Worm (Caenorhabditis elegans) whole organism, L4 larva: ENCODE results near the gene tmem-138.

ENCODE experiments used
- F37D6.2 ChIP-seq: sonication (generic microtip); optimal IDR thresholded peaks from 2 replicates; lab custom pipeline; 2016; ENCODE audit warnings: mild to moderate bottlenecking, missing genetic modification characterization, missing compliant biosample characterization
- F44E2.7 ChIP-seq: fragments of 200-800 bp; sonication (Bioruptor generic); IDR thresholded peaks from 2 replicates; pipeline ENCODE4 v2.1.2; 2022; ENCODE audit warnings: missing genetic modification characterization, missing compliant biosample characterization
- F49E8.2 ChIP-seq: sonication (generic microtip); optimal IDR thresholded peaks from 2 replicates; lab custom pipeline; 2016; ENCODE audit warnings: missing compliant biosample characterization, mild to moderate bottlenecking, missing genetic modification characterization, borderline replicate concordance
- Y105C5A.15 ChIP-seq: fragments of 200-800 bp; sonication (Bioruptor generic); IDR thresholded peaks from 2 replicates; pipeline ENCODE4 v1.3.6; 2022; ENCODE audit warnings: missing genetic modification characterization, missing compliant biosample characterization
- Y48G9A.11 ChIP-seq: fragments of 200-800 bp; sonication (Bioruptor generic); IDR thresholded peaks from 2 replicates; pipeline ENCODE4 v1.3.6; 2022; ENCODE audit warnings: missing genetic modification reagents, missing genetic modification characterization, missing compliant biosample characterization
- Y5F2A.4 ChIP-seq: fragments of 200-800 bp; sonication (Bioruptor generic); optimal IDR thresholded peaks from 2 replicates; lab custom pipeline; 2018; ENCODE audit warnings: mild to moderate bottlenecking, missing genetic modification characterization, missing compliant biosample characterization
- Y75B8A.6 ChIP-seq: fragments of 200-800 bp; sonication (Bioruptor generic); IDR thresholded peaks from 2 replicates; pipeline ENCODE4 v1.3.6; 2022; ENCODE audit warnings: missing genetic modification reagents, missing genetic modification characterization, missing compliant biosample characterization
- ZK337.2 ChIP-seq: fragments of 200-800 bp; sonication (Bioruptor generic); IDR thresholded peaks from 2 replicates; pipeline ENCODE4 v1.3.6; 2022; ENCODE audit warnings: missing genetic modification reagents, missing genetic modification characterization, missing compliant biosample characterization
- arid-1 ChIP-seq: fragments of 200-800 bp; sonication (Bioruptor generic); conservative IDR thresholded peaks from 2 replicates; pipeline ENCODE4 v1.3.6; 2022; ENCODE audit warnings: missing genetic modification reagents, missing genetic modification characterization, missing compliant biosample characterization
- ceh-20 ChIP-seq: fragments of 200-800 bp; sonication (Bioruptor generic); IDR thresholded peaks from 2 replicates; pipeline ENCODE4 v1.3.6; 2022; ENCODE audit warnings: missing genetic modification reagents, missing genetic modification characterization, missing compliant biosample characterization
- ceh-82 ChIP-seq: sonication (generic microtip); optimal IDR thresholded peaks from 2 replicates; lab custom pipeline; 2017; ENCODE audit warnings: missing biosample characterization, missing genetic modification characterization
- ces-1 ChIP-seq: fragments of 150-350 bp; sonication (generic microtip); optimal IDR thresholded peaks from 4 replicates; lab custom pipeline; 2014; ENCODE audit warnings: missing biosample characterization, missing genetic modification reagents, missing genetic modification characterization
- ctbp-1 ChIP-seq: fragments of 200-800 bp; sonication (Bioruptor generic); IDR thresholded peaks from 2 replicates; pipeline ENCODE4 v1.3.6; 2022; ENCODE audit warnings: missing genetic modification reagents, missing genetic modification characterization, missing compliant biosample characterization
- daf-8 ChIP-seq: fragments of 200-800 bp; sonication (Bioruptor generic); IDR thresholded peaks from 2 replicates; pipeline ENCODE4 v1.3.6; 2022; ENCODE audit warnings: missing genetic modification characterization, missing compliant biosample characterization
- dmd-6 ChIP-seq: fragments of 200-800 bp; sonication (Bioruptor generic); IDR thresholded peaks from 2 replicates; pipeline ENCODE4 v1.3.6; 2022; ENCODE audit warnings: missing genetic modification reagents, missing genetic modification characterization, missing compliant biosample characterization
- dpl-1 ChIP-seq: fragments of 150-350 bp; optimal IDR thresholded peaks from 2 replicates; lab custom pipeline; 2014; ENCODE audit warnings: missing biosample characterization, missing genetic modification reagents, missing genetic modification characterization
- dve-1 ChIP-seq: sonication (generic microtip); optimal IDR thresholded peaks from 2 replicates; lab custom pipeline; 2017; ENCODE audit warnings: antibody characterized with exemption, mild to moderate bottlenecking, missing genetic modification characterization, missing compliant biosample characterization; ENCODE audit not compliant: insufficient read depth
- egl-43 ChIP-seq: fragments of 200-800 bp; sonication (Bioruptor generic); IDR thresholded peaks from 2 replicates; pipeline ENCODE4 v1.3.6; 2022; ENCODE audit warnings: missing genetic modification reagents, missing genetic modification characterization, missing compliant biosample characterization
- gei-8 ChIP-seq: fragments of 200-800 bp; sonication (Bioruptor generic); optimal IDR thresholded peaks from 2 replicates; lab custom pipeline; 2018; ENCODE audit warnings: mild to moderate bottlenecking, missing genetic modification characterization, missing compliant biosample characterization
- hlh-30 ChIP-seq: sonication (generic microtip); optimal IDR thresholded peaks from 2 replicates; lab custom pipeline; 2017; ENCODE audit warnings: antibody characterized with exemption, mild to moderate bottlenecking, missing genetic modification characterization, missing compliant biosample characterization; ENCODE audit not compliant: insufficient read depth
- lin-13 ChIP-seq: fragments of 150-350 bp; optimal IDR thresholded peaks from 2 replicates; lab custom pipeline; 2014; ENCODE audit warnings: missing biosample characterization, missing genetic modification reagents, missing genetic modification characterization
- lir-3 ChIP-seq: sonication (generic microtip); optimal IDR thresholded peaks from 2 replicates; lab custom pipeline; 2016; ENCODE audit warnings: mild to moderate bottlenecking, missing genetic modification characterization, missing compliant biosample characterization
- lsy-2 ChIP-seq, 2 experiments: fragments of 150-350 bp in 1 of 2; sonication (generic microtip) in 1 of 2; optimal IDR thresholded peaks; 2 replicates each; lab custom pipeline; 2014 to 2017; ENCODE audit warnings: missing biosample characterization in 2 of 2, missing genetic modification characterization in 2 of 2
- madf-5 ChIP-seq, 2 experiments: fragments of 200-800 bp; sonication (Bioruptor generic); IDR thresholded peaks; 2 replicates each; pipeline ENCODE4 v1.3.6; 2022; ENCODE audit warnings: missing compliant biosample characterization in 2 of 2, missing genetic modification characterization in 2 of 2
- madf-9 ChIP-seq: fragments of 200-800 bp; sonication (Bioruptor generic); conservative IDR thresholded peaks from 2 replicates; pipeline ENCODE4 v1.3.6; 2022; ENCODE audit warnings: missing genetic modification reagents, missing genetic modification characterization, missing compliant biosample characterization
- mdt-29 ChIP-seq: fragments of 200-800 bp; sonication (Bioruptor generic); IDR thresholded peaks from 2 replicates; pipeline ENCODE4 v1.3.6; 2022; ENCODE audit warnings: missing genetic modification reagents, missing genetic modification characterization, missing compliant biosample characterization
- mes-2 ChIP-seq: sonication (generic microtip); optimal IDR thresholded peaks from 2 replicates; lab custom pipeline; 2016; ENCODE audit warnings: missing genotype, mild to moderate bottlenecking, missing genetic modification characterization, missing compliant biosample characterization; ENCODE audit not compliant: poor library complexity, severe bottlenecking
- mxl-2 ChIP-seq: fragments of 200-800 bp; sonication (Bioruptor generic); conservative IDR thresholded peaks from 2 replicates; pipeline ENCODE4 v1.3.6; 2022; ENCODE audit warnings: missing genetic modification reagents, missing genetic modification characterization, missing compliant biosample characterization
- nhr-10 ChIP-seq: fragments of 150-350 bp; optimal IDR thresholded peaks from 2 replicates; lab custom pipeline; 2014; ENCODE audit warnings: missing biosample characterization, missing genetic modification characterization
- nhr-102 ChIP-seq: sonication (generic microtip); optimal IDR thresholded peaks from 2 replicates; lab custom pipeline; 2016; ENCODE audit warnings: mild to moderate bottlenecking, missing genetic modification characterization, moderate library complexity, missing compliant biosample characterization
- nhr-111 ChIP-seq: fragments of 200-800 bp; sonication (Bioruptor generic); optimal IDR thresholded peaks from 2 replicates; lab custom pipeline; 2018; ENCODE audit warnings: mild to moderate bottlenecking, missing genetic modification characterization, missing compliant biosample characterization
- nhr-25 ChIP-seq: sonication (generic microtip); optimal IDR thresholded peaks from 2 replicates; lab custom pipeline; 2017; ENCODE audit warnings: missing genetic modification characterization, mild to moderate bottlenecking, missing compliant biosample characterization, antibody characterized with exemption, moderate library complexity, borderline replicate concordance; ENCODE audit not compliant: insufficient read depth
- nhr-28 ChIP-seq: fragments of 150-350 bp; optimal IDR thresholded peaks from 2 replicates; lab custom pipeline; 2014; ENCODE audit warnings: missing biosample characterization, missing genetic modification characterization
- nhr-42 ChIP-seq: fragments of 200-800 bp; sonication (Bioruptor generic); IDR thresholded peaks from 2 replicates; pipeline ENCODE4 v1.3.6; 2022; ENCODE audit warnings: missing genetic modification characterization, missing compliant biosample characterization
- nhr-6 ChIP-seq: fragments of 150-350 bp; optimal IDR thresholded peaks from 2 replicates; lab custom pipeline; 2014; ENCODE audit warnings: missing biosample characterization, missing genetic modification characterization
- nhr-77 ChIP-seq: fragments of 150-350 bp; optimal IDR thresholded peaks from 2 replicates; lab custom pipeline; 2014; ENCODE audit warnings: missing biosample characterization, missing genetic modification characterization
- pha-4 ChIP-seq, 2 experiments: fragments of 150-350 bp in 1 of 2; fragments of 200-800 bp in 1 of 2; sonication (Bioruptor generic) in 1 of 2; IDR thresholded peaks in 1 of 2; optimal IDR thresholded peaks in 1 of 2; 2 replicates each; pipeline versions ENCODE4 v1.3.6 to Lab custom; 2014 to 2022; ENCODE audit warnings: missing genetic modification characterization in 2 of 2, missing genetic modification reagents in 2 of 2, missing biosample characterization in 1 of 2, missing compliant biosample characterization in 1 of 2
- saeg-2 ChIP-seq: fragments of 200-800 bp; sonication (Bioruptor generic); IDR thresholded peaks from 2 replicates; pipeline ENCODE4 v1.3.6; 2022; ENCODE audit warnings: missing genetic modification reagents, missing genetic modification characterization, missing compliant biosample characterization
- sdz-12 ChIP-seq: fragments of 200-800 bp; sonication (Bioruptor generic); optimal IDR thresholded peaks from 2 replicates; lab custom pipeline; 2018; ENCODE audit warnings: mild to moderate bottlenecking, missing genetic modification characterization, missing compliant biosample characterization
- snpc-4 ChIP-seq: fragments of 150-350 bp; optimal IDR thresholded peaks from 2 replicates; lab custom pipeline; 2014; ENCODE audit warnings: missing biosample characterization, missing genetic modification characterization
- spr-1 ChIP-seq: sonication (generic microtip); optimal IDR thresholded peaks from 2 replicates; lab custom pipeline; 2016; ENCODE audit warnings: mild to moderate bottlenecking, missing genetic modification characterization, missing compliant biosample characterization
- tag-97 ChIP-seq: fragments of 200-800 bp; sonication (Bioruptor generic); IDR thresholded peaks from 2 replicates; pipeline ENCODE4 v1.3.6; 2022; ENCODE audit warnings: missing genetic modification characterization, missing compliant biosample characterization
- tra-1 ChIP-seq: fragments of 200-800 bp; sonication (Bioruptor generic); IDR thresholded peaks from 2 replicates; pipeline ENCODE4 v1.3.6; 2022; ENCODE audit warnings: missing genetic modification reagents, missing genetic modification characterization, missing compliant biosample characterization
- unc-39 ChIP-seq: sonication (generic microtip); optimal IDR thresholded peaks from 2 replicates; lab custom pipeline; 2017; ENCODE audit warnings: missing biosample characterization, missing genetic modification characterization
- unc-62 ChIP-seq, 3 experiments: fragments of 150-350 bp in 1 of 3; sonication (generic microtip); optimal IDR thresholded peaks in 2 of 3; peaks in 1 of 3; 1 replicate in 1 of 3; 2 replicates in 2 of 3; lab custom pipeline; 2014 to 2017; ENCODE audit warnings: missing biosample characterization in 3 of 3, missing genetic modification characterization in 3 of 3, missing genetic modification reagents in 3 of 3, missing genotype in 1 of 3
- zfp-2 ChIP-seq: sonication (generic microtip); optimal IDR thresholded peaks from 2 replicates; lab custom pipeline; 2016; ENCODE audit warnings: mild to moderate bottlenecking, missing genetic modification characterization, missing compliant biosample characterization
- zfp-3 ChIP-seq: fragments of 200-800 bp; sonication (Bioruptor generic); conservative IDR thresholded peaks from 2 replicates; pipeline ENCODE4 v1.3.6; 2022; ENCODE audit warnings: missing genetic modification reagents, missing genetic modification characterization, missing compliant biosample characterization
- zip-11 ChIP-seq: fragments of 200-800 bp; sonication (Bioruptor generic); IDR thresholded peaks from 2 replicates; pipeline ENCODE4 v1.3.6; 2022; ENCODE audit warnings: missing genetic modification characterization, missing compliant biosample characterization
- ztf-7 ChIP-seq: fragments of 150-350 bp; optimal IDR thresholded peaks from 2 replicates; lab custom pipeline; 2014; ENCODE audit warnings: missing biosample characterization, missing genetic modification characterization

Gene tmem-138

ce11 chrII:8131413-8131966 lies 25.6 kb upstream of the tmem-138 start (continued):
- TF ChIP-seq madf-9 (GFP tag; lab: Robert Waterston, UW) (no peak), mdt-29 (GFP tag; lab: Robert Waterston, UW) (no peak), lin-13 (GFP tag; lab: Kevin White, UChicago) (no peak), Y48G9A.11 (GFP tag; lab: Robert Waterston, UW) (no peak), egl-43 (GFP tag; lab: Robert Waterston, UW) (peak; percentile 80), sdz-12 (GFP tag; lab: Kevin White, UChicago) (no peak), gei-8 (GFP tag; lab: Kevin White, UChicago) (no peak), nhr-10 (tag; lab: Kevin White, UChicago) (no peak), mxl-2 (0 out of 2 replicates have a peak, but pooled peaks have one; percentile 15), tag-97 (GFP tag; lab: Robert Waterston, UW) (no peak), nhr-6 (tag; lab: Kevin White, UChicago) (no peak), snpc-4 (tag; lab: Kevin White, UChicago) (no peak), ctbp-1 (GFP tag; lab: Robert Waterston, UW) (peak; percentile 82; the same call in 1 of the 2 replicates), Y75B8A.6 (GFP tag; lab: Robert Waterston, UW) (no peak), lir-3 (tag; lab: Kevin White, UChicago) (no peak), ces-1 (GFP tag; lab: Kevin White, UChicago) (no peak), zfp-2 (no peak), lsy-2 (tag; optimal IDR thresholded peaks at IDR 0.05; lab: Kevin White, UChicago) (peak; percentile 46 to 78), nhr-77 (peak; percentile 16), nhr-111 (GFP tag; lab: Kevin White, UChicago) (no peak), dve-1 (tag; lab: Kevin White, UChicago) (peak; percentile 24), tra-1 (GFP tag; lab: Robert Waterston, UW) (0 out of 2 replicates have a peak, but pooled peaks have one; percentile 15), F49E8.2 (no peak), arid-1 (GFP tag; lab: Robert Waterston, UW) (no peak), hlh-30 (tag; lab: Kevin White, UChicago) (peak; percentile 54), ztf-7 (tag; lab: Kevin White, UChicago) (no peak), madf-5 (GFP tag; IDR thresholded peaks at IDR 0.05; lab: Robert Waterston, UW) (no peak), unc-39 (tag; lab: Kevin White, UChicago) (no peak), spr-1 (tag; lab: Kevin White, UChicago) (peak; percentile 31), daf-8 (GFP tag; lab: Robert Waterston, UW) (no peak), Y105C5A.15 (GFP tag; lab: Robert Waterston, UW) (no peak), dpl-1 (GFP tag; lab: Kevin White, UChicago) (no peak), F44E2.7 (GFP tag; lab: Robert Waterston, UW) (no peak), mes-2 (tag; lab: Kevin White, UChicago) (peak; percentile 43), zfp-3 (GFP tag; lab: Robert Waterston, UW) (no peak), dmd-6 (GFP tag; lab: Robert Waterston, UW) (no peak), zip-11 (GFP tag; lab: Robert Waterston, UW) (no peak), nhr-28 (no peak), ceh-20 (GFP tag; lab: Robert Waterston, UW) (peak; percentile 39; the same call in 1 of the 2 replicates), Y5F2A.4 (GFP tag; lab: Kevin White, UChicago) (no peak), ceh-82 (no peak), pha-4 (GFP tag; IDR thresholded peaks at IDR 0.05; lab: Robert Waterston, UW) (no peak), pha-4 (tag; optimal IDR thresholded peaks at IDR 0.05; lab: Kevin White, UChicago) (no peak), nhr-25 (tag; lab: Kevin White, UChicago) (peak; percentile 42), saeg-2 (no peak), nhr-102 (tag; lab: Kevin White, UChicago) (peak; percentile 9), F37D6.2 (tag; lab: Kevin White, UChicago) (peak; percentile 59), ZK337.2 (no peak), unc-62 (GFP tag; optimal IDR thresholded peaks at IDR 0.05 in 1 of 2; lab: Kevin White, UChicago) (peak in 1 of 2 experiments; percentile 51), unc-62 (tag; optimal IDR thresholded peaks at IDR 0.05; lab: Kevin White, UChicago) (no peak), nhr-42 (GFP tag; lab: Robert Waterston, UW) (peak; percentile 57)
